Fruit fly (Drosophila melanogaster) whole organism, embryonic: ENCODE measurements around the gene RpL13.

Source experiments
- CG10366 ChIP-seq: fragments of 200-800 bp; sonication (Bioruptor generic); IDR thresholded peaks from 2 replicates; pipeline ENCODE4 v1.3.6; 2022; ENCODE audit warnings: missing biosample characterization, missing genetic modification characterization
- CG10462 ChIP-seq: fragments of 200-800 bp; sonication (Bioruptor generic); optimal IDR thresholded peaks from 2 replicates; lab custom pipeline; 2016; ENCODE audit warnings: missing biosample characterization, missing genetic modification characterization
- CG12104 ChIP-seq: fragments of 200-800 bp; sonication (Bioruptor generic); optimal IDR thresholded peaks from 3 replicates; lab custom pipeline; 2016; ENCODE audit warnings: missing biosample characterization, missing genetic modification characterization
- CG12659 ChIP-seq: fragments of 200-800 bp; sonication (Bioruptor generic); optimal IDR thresholded peaks from 3 replicates; lab custom pipeline; 2017; ENCODE audit warnings: mild to moderate bottlenecking, missing biosample characterization, missing genetic modification reagents, missing genetic modification characterization
- CG14441 ChIP-seq: fragments of 200-800 bp; sonication (Bioruptor generic); IDR thresholded peaks from 2 replicates; pipeline ENCODE4 v1.3.6; 2022; ENCODE audit warnings: missing biosample characterization, missing genetic modification characterization
- CG14667 ChIP-seq: fragments of 200-800 bp; sonication (Bioruptor generic); IDR thresholded peaks from 2 replicates; pipeline ENCODE4 v1.3.6; 2022; ENCODE audit warnings: missing biosample characterization, missing genetic modification characterization
- CG15479 ChIP-seq: fragments of 200-800 bp; sonication (Bioruptor generic); optimal IDR thresholded peaks from 3 replicates; lab custom pipeline; 2019; ENCODE audit warnings: missing biosample characterization, mild to moderate bottlenecking, missing genetic modification characterization, moderate library complexity
- CG17612 ChIP-seq: fragments of 200-800 bp; sonication (Bioruptor generic); IDR thresholded peaks from 2 replicates; pipeline ENCODE4 v1.3.6; 2022; ENCODE audit warnings: missing biosample characterization, missing genetic modification characterization
- CG18262 ChIP-seq: fragments of 200-800 bp; optimal IDR thresholded peaks from 3 replicates; lab custom pipeline; 2019; ENCODE audit warnings: missing biosample characterization, mild to moderate bottlenecking, missing genetic modification characterization, moderate library complexity
- CG18619 ChIP-seq: fragments of 200-800 bp; sonication (Bioruptor generic); optimal IDR thresholded peaks from 3 replicates; lab custom pipeline; 2017; ENCODE audit warnings: missing biosample characterization, mild to moderate bottlenecking, missing genetic modification characterization
- CG31441 ChIP-seq: fragments of 200-800 bp; sonication (Bioruptor generic); IDR thresholded peaks from 2 replicates; pipeline ENCODE4 v1.3.6; 2022; ENCODE audit warnings: missing biosample characterization, missing genetic modification characterization
- CG4360 ChIP-seq: fragments of 200-800 bp; sonication (Bioruptor generic); IDR thresholded peaks from 2 replicates; pipeline ENCODE4 v1.3.6; 2022; ENCODE audit warnings: missing biosample characterization, missing genetic modification characterization
- CG43689 ChIP-seq: fragments of 200-800 bp; sonication (Bioruptor generic); IDR thresholded peaks from 2 replicates; pipeline ENCODE4 v1.3.6; 2022; ENCODE audit warnings: missing biosample characterization, missing genetic modification characterization
- CG7987 ChIP-seq: fragments of 200-800 bp; sonication (Bioruptor generic); optimal IDR thresholded peaks from 2 replicates; lab custom pipeline; 2018; ENCODE audit warnings: missing biosample characterization, mild to moderate bottlenecking, missing genetic modification characterization, moderate library complexity
- D ChIP-seq, 2 experiments: fragments of 200-800 bp in 1 of 2; fragments of >200 bp in 1 of 2; sonication (Bioruptor generic) in 1 of 2; optimal IDR thresholded peaks; 2 replicates in 1 of 2; 3 replicates in 1 of 2; lab custom pipeline; 2017; ENCODE audit warnings: mild to moderate bottlenecking in 1 of 2, missing biosample characterization in 1 of 2, missing genetic modification characterization in 1 of 2, missing genetic modification reagents in 1 of 2
- Elba2 ChIP-seq: fragments of 200-800 bp; sonication (Bioruptor generic); optimal IDR thresholded peaks from 3 replicates; lab custom pipeline; 2016; ENCODE audit warnings: missing biosample characterization, missing genetic modification characterization
- Gsc ChIP-seq: fragments of 200-800 bp; sonication (Bioruptor generic); IDR thresholded peaks from 2 replicates; pipeline ENCODE4 v1.3.6; 2022; ENCODE audit warnings: missing biosample characterization, missing genetic modification characterization
- HmgD ChIP-seq: fragments of 200-800 bp; sonication (Bioruptor generic); optimal IDR thresholded peaks from 3 replicates; lab custom pipeline; 2016; ENCODE audit warnings: missing biosample characterization, missing genetic modification characterization
- Hr39 ChIP-seq: fragments of >200 bp; optimal IDR thresholded peaks from 2 replicates; lab custom pipeline; 2017
- Hr51 ChIP-seq, 2 experiments: fragments of 200-800 bp; sonication (Bioruptor generic); optimal IDR thresholded peaks; 2 replicates in 1 of 2; 3 replicates in 1 of 2; lab custom pipeline; 2016 to 2018; ENCODE audit warnings: missing biosample characterization in 2 of 2, missing genetic modification characterization in 2 of 2, mild to moderate bottlenecking in 1 of 2, moderate library complexity in 1 of 2
- Jarid2 ChIP-seq: fragments of 200-800 bp; sonication (Bioruptor generic); optimal IDR thresholded peaks from 3 replicates; lab custom pipeline; 2017; ENCODE audit warnings: mild to moderate bottlenecking, missing biosample characterization, missing genetic modification reagents, missing genetic modification characterization
- Mad ChIP-seq: fragments of 200-800 bp; sonication (Bioruptor generic); optimal IDR thresholded peaks from 2 replicates; lab custom pipeline; 2016; ENCODE audit warnings: missing biosample characterization, missing genetic modification characterization
- Mrtf ChIP-seq: fragments of 200-800 bp; sonication (Bioruptor generic); IDR thresholded peaks from 3 replicates; pipeline ENCODE4 v1.3.6; 2022; ENCODE audit warnings: missing biosample characterization, missing genetic modification characterization
- NfI ChIP-seq: fragments of 200-800 bp; sonication (Bioruptor generic); optimal IDR thresholded peaks from 3 replicates; lab custom pipeline; 2018; ENCODE audit warnings: missing biosample characterization, mild to moderate bottlenecking, missing genetic modification characterization, moderate library complexity
- Oaz ChIP-seq: fragments of 200-800 bp; sonication (Bioruptor generic); IDR thresholded peaks from 2 replicates; pipeline ENCODE4 v1.3.6; 2022; ENCODE audit warnings: missing biosample characterization, missing genetic modification characterization
- Ptx1 ChIP-seq: fragments of 200-800 bp; sonication (Bioruptor generic); IDR thresholded peaks from 2 replicates; pipeline ENCODE4 v1.3.6; 2022; ENCODE audit warnings: missing biosample characterization, missing genetic modification characterization
- Sin3A ChIP-seq: fragments of >200 bp; optimal IDR thresholded peaks from 2 replicates; lab custom pipeline; 2018
- Sox100B ChIP-seq: fragments of 200-800 bp; sonication (Bioruptor generic); optimal IDR thresholded peaks from 3 replicates; lab custom pipeline; 2018; ENCODE audit warnings: missing biosample characterization, mild to moderate bottlenecking, missing genetic modification characterization
- Sry-β ChIP-seq: fragments of 200-800 bp; sonication (Bioruptor generic); optimal IDR thresholded peaks from 2 replicates; lab custom pipeline; 2018; ENCODE audit warnings: missing biosample characterization, mild to moderate bottlenecking, missing genetic modification characterization, moderate library complexity
- Sry-δ ChIP-seq: fragments of 200-800 bp; sonication (Bioruptor generic); optimal IDR thresholded peaks from 2 replicates; lab custom pipeline; 2016; ENCODE audit warnings: missing biosample characterization, missing genetic modification characterization
- Trl ChIP-seq, 3 experiments: fragments of >200 bp in 2 of 3; fragments of 200-800 bp in 1 of 3; sonication (Bioruptor generic) in 1 of 3; optimal IDR thresholded peaks; 2 replicates in 1 of 3; 3 replicates in 2 of 3; lab custom pipeline; 2016 to 2017; ENCODE audit warnings: missing biosample characterization in 1 of 3, missing genetic modification characterization in 1 of 3
- amos ChIP-seq: fragments of 200-800 bp; sonication (Bioruptor generic); IDR thresholded peaks from 2 replicates; pipeline ENCODE4 v1.3.6; 2022; ENCODE audit warnings: missing biosample characterization, missing genetic modification characterization; ENCODE audit not compliant: partially characterized antibody
- az2 ChIP-seq: fragments of 200-800 bp; sonication (Bioruptor generic); optimal IDR thresholded peaks from 3 replicates; lab custom pipeline; 2016; ENCODE audit warnings: missing biosample characterization, missing genetic modification characterization
- bsh ChIP-seq, 2 experiments: fragments of 200-800 bp; sonication (Bioruptor generic); optimal IDR thresholded peaks; 2 replicates each; lab custom pipeline; 2017 to 2018; ENCODE audit warnings: mild to moderate bottlenecking in 2 of 2, missing biosample characterization in 2 of 2, missing genetic modification characterization in 2 of 2, moderate library complexity in 1 of 2
- cad ChIP-seq: fragments of >200 bp; optimal IDR thresholded peaks from 2 replicates; lab custom pipeline; 2017; ENCODE audit warnings: missing biosample characterization, missing genetic modification characterization
- dimm ChIP-seq: fragments of 200-800 bp; sonication (Bioruptor generic); IDR thresholded peaks from 2 replicates; pipeline ENCODE4 v1.3.6; 2022; ENCODE audit warnings: missing biosample characterization, missing genetic modification characterization
- h ChIP-seq: fragments of >200 bp; optimal IDR thresholded peaks from 2 replicates; lab custom pipeline; 2017
- inv ChIP-seq: fragments of 200-800 bp; sonication (Bioruptor generic); IDR thresholded peaks from 2 replicates; pipeline ENCODE4 v1.3.6; 2022; ENCODE audit warnings: missing biosample characterization, missing genetic modification characterization; ENCODE audit not compliant: partially characterized antibody
- kni ChIP-seq: fragments of 200-800 bp; sonication (Bioruptor generic); optimal IDR thresholded peaks from 3 replicates; lab custom pipeline; 2017; ENCODE audit warnings: mild to moderate bottlenecking, missing biosample characterization, missing genetic modification reagents, missing genetic modification characterization
- nau ChIP-seq: fragments of 200-800 bp; sonication (Bioruptor generic); optimal IDR thresholded peaks from 3 replicates; lab custom pipeline; 2017; ENCODE audit warnings: missing biosample characterization, mild to moderate bottlenecking, missing genetic modification characterization, missing genetic modification reagents
- pan ChIP-seq, 4 experiments: fragments of >200 bp in 3 of 4; fragments of 200-800 bp in 1 of 4; sonication (Bioruptor generic) in 1 of 4; optimal IDR thresholded peaks in 3 of 4; IDR thresholded peaks in 1 of 4; 2 replicates each; pipeline versions ENCODE4 v1.3.6 to Lab custom; 2017 to 2022; ENCODE audit warnings: missing biosample characterization in 2 of 4, missing genetic modification characterization in 2 of 4, mixed read lengths in 1 of 4
- pho ChIP-seq: fragments of 200-800 bp; sonication (Bioruptor generic); optimal IDR thresholded peaks from 2 replicates; lab custom pipeline; 2016; ENCODE audit warnings: missing biosample characterization, missing genetic modification characterization
- pros ChIP-seq: fragments of 200-800 bp; sonication (Bioruptor generic); optimal IDR thresholded peaks from 3 replicates; lab custom pipeline; 2019; ENCODE audit warnings: missing biosample characterization, mild to moderate bottlenecking, missing genetic modification characterization, moderate library complexity
- slbo ChIP-seq: fragments of 200-800 bp; sonication (Bioruptor generic); IDR thresholded peaks from 2 replicates; pipeline ENCODE4 v1.3.6; 2022; ENCODE audit warnings: missing biosample characterization, missing genetic modification characterization
- sr ChIP-seq: fragments of 200-800 bp; sonication (Bioruptor generic); IDR thresholded peaks from 3 replicates; pipeline ENCODE4 v1.3.6; 2022; ENCODE audit warnings: missing biosample characterization, missing genetic modification characterization
- tin ChIP-seq: fragments of 200-800 bp; sonication (Bioruptor generic); optimal IDR thresholded peaks from 3 replicates; lab custom pipeline; 2016; ENCODE audit warnings: missing biosample characterization, missing genetic modification characterization
- tio ChIP-seq: fragments of 200-800 bp; sonication (Bioruptor generic); optimal IDR thresholded peaks from 2 replicates; lab custom pipeline; 2017; ENCODE audit warnings: missing biosample characterization, missing genetic modification characterization, inconsistent platforms
- ttk ChIP-seq: fragments of 200-800 bp; sonication (Bioruptor generic); IDR thresholded peaks from 2 replicates; pipeline ENCODE4 v2.1.2; 2022; ENCODE audit warnings: missing biosample characterization, missing genetic modification characterization
- zen ChIP-seq: fragments of 200-800 bp; sonication (Bioruptor generic); optimal IDR thresholded peaks from 3 replicates; lab custom pipeline; 2018; ENCODE audit warnings: missing biosample characterization, mild to moderate bottlenecking, missing genetic modification characterization, moderate library complexity
- zfh2 ChIP-seq: fragments of 200-800 bp; sonication (Bioruptor generic); optimal IDR thresholded peaks from 2 replicates; lab custom pipeline; 2016; ENCODE audit warnings: missing biosample characterization, missing genetic modification characterization

RpL13 gene

dm6 chr2L:9988201-9988990 is 21.3 kb downstream of the RpL13 start (continued):
- TF ChIP-seq D (optimal IDR thresholded peaks at IDR 0.05; lab: Kevin White, UChicago) (peak; percentile 96), D (GFP tag; optimal IDR thresholded peaks at IDR 0.05; lab: Kevin White, UChicago) (no peak), CG12104 (GFP tag; lab: Kevin White, UChicago) (no peak), az2 (GFP tag; lab: Kevin White, UChicago) (no peak), pho (GFP tag; lab: Kevin White, UChicago) (no peak), Sry-β (GFP tag; lab: Kevin White, UChicago) (no peak), tin (no peak), Gsc (GFP tag; lab: Robert Waterston, UW) (no peak), Elba2 (GFP tag; lab: Kevin White, UChicago) (no peak), Mrtf (GFP tag; lab: Robert Waterston, UW) (no peak), HmgD (GFP tag; lab: Kevin White, UChicago) (no peak), h (lab: Kevin White, UChicago) (no peak), kni (GFP tag; lab: Kevin White, UChicago) (peak; percentile 82), slbo (GFP tag; lab: Robert Waterston, UW) (no peak), CG31441 (GFP tag; lab: Robert Waterston, UW) (no peak), Hr51 (GFP tag; optimal IDR thresholded peaks at IDR 0.05; lab: Kevin White, UChicago) (no peak), CG18262 (tag; lab: Kevin White, UChicago) (no peak), bsh (GFP tag; optimal IDR thresholded peaks at IDR 0.05; lab: Kevin White, UChicago) (no peak), amos (no peak), CG7987 (GFP tag; lab: Kevin White, UChicago) (no peak), CG10366 (GFP tag; lab: Robert Waterston, UW) (no peak), pan (optimal IDR thresholded peaks at IDR 0.05; lab: Kevin White, UChicago) (no peak), pan (GFP tag; optimal IDR thresholded peaks at IDR 0.05 in 1 of 2, IDR thresholded peaks at IDR 0.05 in 1 of 2) (no peak), Ptx1 (GFP tag; lab: Robert Waterston, UW) (no peak), Mad (no peak), inv (GFP tag; lab: Robert Waterston, UW) (no peak), sr (GFP tag; lab: Robert Waterston, UW) (no peak), CG14667 (GFP tag; lab: Robert Waterston, UW) (no peak), Jarid2 (GFP tag; lab: Kevin White, UChicago) (no peak), zfh2 (GFP tag; lab: Kevin White, UChicago) (no peak), zen (tag; lab: Kevin White, UChicago) (peak; percentile 41), CG43689 (no peak), NfI (GFP tag; lab: Kevin White, UChicago) (no peak), Trl (optimal IDR thresholded peaks at IDR 0.05; lab: Kevin White, UChicago) (no peak), Trl (GFP tag; optimal IDR thresholded peaks at IDR 0.05; lab: Kevin White, UChicago) (no peak), CG10462 (GFP tag; lab: Kevin White, UChicago) (no peak), Sry-δ (GFP tag; lab: Kevin White, UChicago) (no peak), CG17612 (no peak), CG4360 (GFP tag; lab: Robert Waterston, UW) (peak; percentile 27; the same call in 1 of the 2 replicates), Oaz (GFP tag; lab: Robert Waterston, UW) (no peak), CG18619 (GFP tag; lab: Kevin White, UChicago) (no peak), nau (GFP tag; lab: Kevin White, UChicago) (no peak), CG14441 (GFP tag; lab: Robert Waterston, UW) (no peak), Sin3A (no peak), CG15479 (GFP tag; lab: Kevin White, UChicago) (peak; percentile 99), ttk (GFP tag; lab: Robert Waterston, UW) (no peak), cad (GFP tag; lab: Kevin White, UChicago) (no peak), Sox100B (no peak), dimm (GFP tag; lab: Robert Waterston, UW) (no peak), CG12659 (GFP tag; lab: Kevin White, UChicago) (no peak), tio (GFP tag; lab: Kevin White, UChicago) (no peak), Hr39 (lab: Kevin White, UChicago) (no peak), pros (GFP tag; lab: Kevin White, UChicago) (peak; percentile 89)
